Worm (Caenorhabditis elegans): ENCODE measurements around the gene Y58A7A.5.

ce11 chrV:5098925-5099324 is 12.2 kb upstream of the Y58A7A.5 start, which contains the start of gene unc-46:
- TF ChIP-seq unc-62 (GFP tag; optimal IDR thresholded peaks at IDR 0.05) (no peak), elt-3 (tag; optimal IDR thresholded peaks at IDR 0.05) (no peak), mep-1 (tag; optimal IDR thresholded peaks at IDR 0.05) (no peak), nhr-76 (tag; optimal IDR thresholded peaks at IDR 0.05) (no peak)

All from whole organism, mixed stage, embryonic.